Fruit fly (Drosophila melanogaster) whole organism, embryonic: Measurements from ENCODE around the gene CG31875.
A peak's percentile ranks its signal among the peaks of the same experiment; 100 is the strongest.

Experiments used
- Aef1 ChIP-seq: fragments of 200-800 bp; sonication (Bioruptor generic); IDR thresholded peaks from 3 replicates; pipeline ENCODE4 v1.3.6; 2022; ENCODE audit warnings: missing biosample characterization, missing genetic modification characterization
- Atf6 ChIP-seq: fragments of 200-800 bp; sonication (Bioruptor generic); IDR thresholded peaks from 2 replicates; pipeline ENCODE4 v1.3.6; 2022; ENCODE audit warnings: missing biosample characterization, missing genetic modification characterization
- B-H2 ChIP-seq: fragments of 200-800 bp; sonication (Bioruptor generic); optimal IDR thresholded peaks from 2 replicates; lab custom pipeline; 2018; ENCODE audit warnings: missing biosample characterization, mild to moderate bottlenecking, missing genetic modification characterization
- Blimp-1 ChIP-seq: fragments of 200-800 bp; sonication (Bioruptor generic); optimal IDR thresholded peaks from 3 replicates; lab custom pipeline; 2018; ENCODE audit warnings: missing biosample characterization, missing genetic modification characterization, mild to moderate bottlenecking, moderate library complexity, missing genetic modification reagents
- CG10462 ChIP-seq: fragments of 200-800 bp; sonication (Bioruptor generic); optimal IDR thresholded peaks from 2 replicates; lab custom pipeline; 2016; ENCODE audit warnings: missing biosample characterization, missing genetic modification characterization
- CG11093 ChIP-seq: fragments of 200-800 bp; sonication (Bioruptor generic); IDR thresholded peaks from 3 replicates; pipeline ENCODE4 v1.3.6; 2022; ENCODE audit warnings: missing biosample characterization, missing genetic modification characterization
- CG11560 ChIP-seq: fragments of 200-800 bp; sonication (Bioruptor generic); IDR thresholded peaks from 3 replicates; pipeline ENCODE4 v1.3.6; 2022; ENCODE audit warnings: missing biosample characterization, missing genetic modification characterization
- CG13894 ChIP-seq: fragments of 200-800 bp; sonication (Bioruptor generic); optimal IDR thresholded peaks from 3 replicates; lab custom pipeline; 2018; ENCODE audit warnings: missing biosample characterization, mild to moderate bottlenecking, missing genetic modification characterization, moderate library complexity
- CG14441 ChIP-seq: fragments of 200-800 bp; sonication (Bioruptor generic); IDR thresholded peaks from 2 replicates; pipeline ENCODE4 v1.3.6; 2022; ENCODE audit warnings: missing biosample characterization, missing genetic modification characterization
- CG14860 ChIP-seq: fragments of 200-800 bp; sonication (Bioruptor generic); IDR thresholded peaks from 3 replicates; pipeline ENCODE4 v1.3.6; 2022; ENCODE audit warnings: missing biosample characterization, missing genetic modification characterization; ENCODE audit not compliant: partially characterized antibody
- CG15269 ChIP-seq: fragments of 200-800 bp; sonication (Bioruptor generic); optimal IDR thresholded peaks from 2 replicates; lab custom pipeline; 2018; ENCODE audit warnings: missing biosample characterization, mild to moderate bottlenecking, missing genetic modification characterization, moderate library complexity
- CG17385 ChIP-seq: fragments of 200-800 bp; sonication (Bioruptor generic); optimal IDR thresholded peaks from 3 replicates; lab custom pipeline; 2018; ENCODE audit warnings: missing biosample characterization, mild to moderate bottlenecking, missing genetic modification characterization
- CG2199 ChIP-seq: fragments of 200-800 bp; sonication (Bioruptor generic); IDR thresholded peaks from 3 replicates; pipeline ENCODE4 v1.3.6; 2022; ENCODE audit warnings: missing biosample characterization, missing genetic modification characterization
- CG31365 ChIP-seq: fragments of 200-800 bp; sonication (Bioruptor generic); optimal IDR thresholded peaks from 2 replicates; lab custom pipeline; 2018; ENCODE audit warnings: missing biosample characterization, mild to moderate bottlenecking, missing genetic modification characterization
- CG31388 ChIP-seq: fragments of 200-800 bp; sonication (Bioruptor generic); optimal IDR thresholded peaks from 2 replicates; lab custom pipeline; 2016; ENCODE audit warnings: missing biosample characterization, missing genetic modification characterization
- CG32532 ChIP-seq: fragments of 200-800 bp; sonication (Bioruptor generic); IDR thresholded peaks from 2 replicates; pipeline ENCODE4 v1.3.6; 2022; ENCODE audit warnings: missing biosample characterization, missing genetic modification characterization
- CG32772 ChIP-seq: fragments of 200-800 bp; sonication (Bioruptor generic); IDR thresholded peaks from 2 replicates; pipeline ENCODE4 v1.3.6; 2022; ENCODE audit warnings: missing biosample characterization, missing genetic modification characterization
- CG3995 ChIP-seq: fragments of 200-800 bp; sonication (Bioruptor generic); optimal IDR thresholded peaks from 3 replicates; lab custom pipeline; 2016; ENCODE audit warnings: missing biosample characterization, missing genetic modification characterization
- CG4820 ChIP-seq: fragments of 200-800 bp; sonication (Bioruptor generic); optimal IDR thresholded peaks from 3 replicates; lab custom pipeline; 2016; ENCODE audit warnings: missing biosample characterization, missing genetic modification characterization
- CG6854 ChIP-seq: fragments of 200-800 bp; sonication (Bioruptor generic); optimal IDR thresholded peaks from 3 replicates; lab custom pipeline; 2017; ENCODE audit warnings: missing biosample characterization, mild to moderate bottlenecking, missing genetic modification characterization
- CG9437 ChIP-seq: fragments of 200-800 bp; sonication (Bioruptor generic); optimal IDR thresholded peaks from 2 replicates; lab custom pipeline; 2018; ENCODE audit warnings: missing biosample characterization, mild to moderate bottlenecking, missing genetic modification characterization
- CG9817 ChIP-seq: fragments of 200-800 bp; sonication (Bioruptor generic); optimal IDR thresholded peaks from 2 replicates; lab custom pipeline; 2018; ENCODE audit warnings: missing biosample characterization, mild to moderate bottlenecking, missing genetic modification characterization, moderate library complexity
- CrebB ChIP-seq: fragments of 200-800 bp; sonication (Bioruptor generic); optimal IDR thresholded peaks from 3 replicates; lab custom pipeline; 2018; ENCODE audit warnings: missing biosample characterization, mild to moderate bottlenecking, missing genetic modification characterization
- Doc2 ChIP-seq: fragments of 200-800 bp; sonication (Bioruptor generic); IDR thresholded peaks from 2 replicates; pipeline ENCODE4 v1.3.6; 2022; ENCODE audit warnings: missing biosample characterization, missing genetic modification characterization
- Fer3 ChIP-seq: fragments of 200-800 bp; sonication (Bioruptor generic); optimal IDR thresholded peaks from 2 replicates; lab custom pipeline; 2018; ENCODE audit warnings: missing biosample characterization, mild to moderate bottlenecking, missing genetic modification characterization, moderate library complexity
- GATAe ChIP-seq: fragments of 200-800 bp; sonication (Bioruptor generic); conservative IDR thresholded peaks from 2 replicates; pipeline ENCODE4 v1.3.6; 2022; ENCODE audit warnings: missing biosample characterization, missing genetic modification characterization
- HmgZ ChIP-seq: fragments of 200-800 bp; sonication (Bioruptor generic); optimal IDR thresholded peaks from 2 replicates; lab custom pipeline; 2018; ENCODE audit warnings: missing biosample characterization, mild to moderate bottlenecking, missing genetic modification characterization
- Tbp ChIP-seq: fragments of >200 bp; optimal IDR thresholded peaks from 2 replicates; lab custom pipeline; 2018; ENCODE audit warnings: missing biosample characterization, missing genetic modification characterization
- cas ChIP-seq: fragments of 200-800 bp; sonication (Bioruptor generic); IDR thresholded peaks from 2 replicates; pipeline ENCODE4 v1.3.6; 2022; ENCODE audit warnings: missing biosample characterization, missing genetic modification characterization
- chinmo ChIP-seq: fragments of 200-800 bp; sonication (Bioruptor generic); IDR thresholded peaks from 4 replicates; pipeline ENCODE4 v1.3.6; 2022; ENCODE audit warnings: missing biosample characterization, missing genetic modification characterization; ENCODE audit not compliant: partially characterized antibody
- crp ChIP-seq, 2 experiments: fragments of 200-800 bp; sonication (Bioruptor generic); optimal IDR thresholded peaks; 2 replicates in 1 of 2; 3 replicates in 1 of 2; lab custom pipeline; 2017; ENCODE audit warnings: missing biosample characterization in 2 of 2, missing genetic modification characterization in 2 of 2, mild to moderate bottlenecking in 1 of 2, moderate library complexity in 1 of 2
- cwo ChIP-seq: fragments of 200-800 bp; sonication (Bioruptor generic); optimal IDR thresholded peaks from 3 replicates; lab custom pipeline; 2017; ENCODE audit warnings: missing biosample characterization, missing genetic modification characterization, mild to moderate bottlenecking, moderate library complexity, missing genetic modification reagents
- exex ChIP-seq: fragments of 200-800 bp; sonication (Bioruptor generic); optimal IDR thresholded peaks from 4 replicates; lab custom pipeline; 2018; ENCODE audit warnings: missing biosample characterization, mild to moderate bottlenecking, missing genetic modification characterization, moderate library complexity
- gem ChIP-seq: fragments of 200-800 bp; sonication (Bioruptor generic); optimal IDR thresholded peaks from 2 replicates; lab custom pipeline; 2019; ENCODE audit warnings: missing biosample characterization, mild to moderate bottlenecking, missing genetic modification characterization, moderate library complexity
- gt ChIP-seq: fragments of 200-800 bp; sonication (Bioruptor generic); IDR thresholded peaks from 2 replicates; pipeline ENCODE4 v1.3.6; 2022; ENCODE audit warnings: missing biosample characterization, missing genetic modification characterization
- jigr1 ChIP-seq: fragments of 200-800 bp; sonication (Bioruptor generic); IDR thresholded peaks from 3 replicates; pipeline ENCODE4 v1.3.6; 2022; ENCODE audit warnings: missing biosample characterization, missing genetic modification characterization
- jumu ChIP-seq: fragments of 200-800 bp; sonication (Bioruptor generic); optimal IDR thresholded peaks from 3 replicates; lab custom pipeline; 2016; ENCODE audit warnings: missing biosample characterization, missing genetic modification characterization
- luna ChIP-seq: fragments of 200-800 bp; sonication (Bioruptor generic); optimal IDR thresholded peaks from 2 replicates; lab custom pipeline; 2016; ENCODE audit warnings: missing biosample characterization, missing genetic modification characterization
- mld ChIP-seq: fragments of 200-800 bp; sonication (Bioruptor generic); IDR thresholded peaks from 3 replicates; pipeline ENCODE4 v1.3.6; 2022; ENCODE audit warnings: missing biosample characterization, missing genetic modification characterization; ENCODE audit not compliant: partially characterized antibody
- nom ChIP-seq: fragments of 200-800 bp; sonication (Bioruptor generic); optimal IDR thresholded peaks from 2 replicates; lab custom pipeline; 2017; ENCODE audit warnings: missing biosample characterization, missing genetic modification characterization, mild to moderate bottlenecking, moderate library complexity, missing genetic modification reagents
- pnt ChIP-seq: fragments of 200-800 bp; sonication (Bioruptor generic); optimal IDR thresholded peaks from 3 replicates; lab custom pipeline; 2016; ENCODE audit warnings: missing biosample characterization, missing genetic modification characterization
- repo ChIP-seq: fragments of 200-800 bp; sonication (Bioruptor generic); optimal IDR thresholded peaks from 2 replicates; lab custom pipeline; 2016; ENCODE audit warnings: missing biosample characterization, missing genetic modification characterization
- rib ChIP-seq: fragments of 200-800 bp; sonication (Bioruptor generic); IDR thresholded peaks from 2 replicates; pipeline ENCODE4 v1.3.6; 2022; ENCODE audit warnings: missing biosample characterization, missing genetic modification characterization
- sc ChIP-seq, 3 experiments: fragments of >200 bp in 2 of 3; fragments of 200-800 bp in 1 of 3; sonication (Bioruptor generic) in 1 of 3; optimal IDR thresholded peaks; 2 replicates in 2 of 3; 3 replicates in 1 of 3; lab custom pipeline; 2017; ENCODE audit warnings: mild to moderate bottlenecking in 1 of 3, missing biosample characterization in 1 of 3, missing genetic modification characterization in 1 of 3, missing genetic modification reagents in 1 of 3
- shn ChIP-seq: fragments of 200-800 bp; sonication (Bioruptor generic); optimal IDR thresholded peaks from 3 replicates; lab custom pipeline; 2016; ENCODE audit warnings: missing biosample characterization, missing genetic modification characterization
- tna ChIP-seq: fragments of 200-800 bp; sonication (Bioruptor generic); IDR thresholded peaks from 2 replicates; pipeline ENCODE4 v1.3.6; 2022; ENCODE audit warnings: missing biosample characterization, missing genetic modification characterization; ENCODE audit not compliant: partially characterized antibody
- zf30C ChIP-seq: fragments of 200-800 bp; sonication (Bioruptor generic); optimal IDR thresholded peaks from 3 replicates; lab custom pipeline; 2018; ENCODE audit warnings: missing biosample characterization, mild to moderate bottlenecking, missing genetic modification characterization

CG31875 gene

dm6 chr2L:9948520-9948858 is 54.0 kb downstream of the CG31875 start (continued):
- no peak for TF ChIP-seq CG4820 (GFP tag; lab: Kevin White, UChicago)
- peak; percentile 16 for TF ChIP-seq Fer3 (tag; lab: Kevin White, UChicago)
- TF ChIP-seq CG31388 (GFP tag; lab: Kevin White, UChicago) = no peak

- TF ChIP-seq tna (no peak), HmgZ (tag; lab: Kevin White, UChicago) (peak; percentile 8), cas (GFP tag; lab: Robert Waterston, UW) (no peak), cwo (GFP tag; lab: Kevin White, UChicago) (peak; percentile 9), CG32532 (GFP tag; lab: Robert Waterston, UW) (peak; percentile 21; the same call in 1 of the 2 replicates), Blimp-1 (GFP tag; lab: Kevin White, UChicago) (peak; percentile 33), luna (GFP tag; lab: Kevin White, UChicago) (no peak), mld (GFP tag; lab: Robert Waterston, UW) (no peak), CG9817 (no peak), Doc2 (GFP tag; lab: Robert Waterston, UW) (no peak), CG15269 (tag; lab: Kevin White, UChicago) (peak; percentile 18), B-H2 (GFP tag; lab: Kevin White, UChicago) (peak; percentile 39), GATAe (GFP tag; lab: Robert Waterston, UW) (0 out of 2 replicates have a peak, but pooled peaks have one; percentile 20), CG10462 (GFP tag; lab: Kevin White, UChicago) (no peak), CG14441 (GFP tag; lab: Robert Waterston, UW) (peak; percentile 30; the same call in 1 of the 2 replicates), crp (GFP tag; optimal IDR thresholded peaks at IDR 0.05; lab: Kevin White, UChicago) (no peak), Aef1 (GFP tag; lab: Robert Waterston, UW) (no peak), shn (GFP tag; lab: Kevin White, UChicago) (no peak), CG14860 (GFP tag; lab: Robert Waterston, UW) (no peak), zf30C (GFP tag; lab: Kevin White, UChicago) (no peak), exex (tag; lab: Kevin White, UChicago) (peak; percentile 84), nom (GFP tag; lab: Kevin White, UChicago) (peak; percentile 4), CG11093 (GFP tag; lab: Robert Waterston, UW) (no peak), repo (no peak), gt (GFP tag; lab: Robert Waterston, UW) (no peak), sc (optimal IDR thresholded peaks at IDR 0.05; lab: Kevin White, UChicago) (no peak), sc (GFP tag; optimal IDR thresholded peaks at IDR 0.05; lab: Kevin White, UChicago) (no peak), pnt (GFP tag; lab: Kevin White, UChicago) (no peak), jumu (GFP tag; lab: Kevin White, UChicago) (no peak), gem (tag; lab: Kevin White, UChicago) (peak; percentile 5), CG11560 (tag; lab: Robert Waterston, UW) (no peak), CG13894 (peak; percentile 52), rib (peak; percentile 47; the same call in 1 of the 2 replicates), CrebB (tag; lab: Kevin White, UChicago) (no peak), CG17385 (GFP tag; lab: Kevin White, UChicago) (no peak), CG6854 (no peak), CG2199 (GFP tag; lab: Robert Waterston, UW) (peak; percentile 75; the same call in 1 of the 3 replicates), CG31365 (tag; lab: Kevin White, UChicago) (no peak), CG3995 (peak; percentile 13), chinmo (GFP tag; lab: Robert Waterston, UW) (peak; percentile 84; the same call in 3 of the 4 replicates), Atf6 (GFP tag; lab: Robert Waterston, UW) (0 out of 2 replicates have a peak, but pooled peaks have one; percentile 35), CG32772 (GFP tag; lab: Robert Waterston, UW) (no peak), jigr1 (no peak), CG9437 (GFP tag; lab: Kevin White, UChicago) (peak; percentile 67), Tbp (no peak)
These were observed 54.6 kb downstream of the CG31875 start for dm6 chr2L:9947738-9948519.
